Fruit fly (Drosophila melanogaster) whole organism, embryonic: ENCODE data around the gene Nsf2.

ENCODE experiments used
- BtbVII ChIP-seq: fragments of 200-800 bp; sonication (Bioruptor generic); optimal IDR thresholded peaks from 3 replicates; lab custom pipeline; 2017; ENCODE audit warnings: missing biosample characterization, mild to moderate bottlenecking, missing genetic modification characterization
- Bteb2 ChIP-seq: fragments of 200-800 bp; sonication (Bioruptor generic); optimal IDR thresholded peaks from 2 replicates; lab custom pipeline; 2016; ENCODE audit warnings: missing biosample characterization, missing genetic modification characterization
- CG10959 ChIP-seq: fragments of 200-800 bp; sonication (Bioruptor generic); IDR thresholded peaks from 2 replicates; pipeline ENCODE4 v1.3.6; 2022; ENCODE audit warnings: missing biosample characterization, missing genetic modification characterization
- CG11504 ChIP-seq: fragments of 200-800 bp; sonication (Bioruptor generic); optimal IDR thresholded peaks from 3 replicates; lab custom pipeline; 2019; ENCODE audit warnings: missing biosample characterization, mild to moderate bottlenecking, missing genetic modification characterization, moderate library complexity
- CG13123 ChIP-seq: fragments of 200-800 bp; sonication (Bioruptor generic); optimal IDR thresholded peaks from 2 replicates; lab custom pipeline; 2016; ENCODE audit warnings: missing biosample characterization, missing genetic modification characterization
- CG13624 ChIP-seq: fragments of 200-800 bp; sonication (Bioruptor generic); optimal IDR thresholded peaks from 2 replicates; lab custom pipeline; 2016; ENCODE audit warnings: missing biosample characterization, missing genetic modification characterization
- CG13894 ChIP-seq: fragments of 200-800 bp; sonication (Bioruptor generic); optimal IDR thresholded peaks from 3 replicates; lab custom pipeline; 2018; ENCODE audit warnings: missing biosample characterization, mild to moderate bottlenecking, missing genetic modification characterization, moderate library complexity
- CG14014 ChIP-seq: fragments of 200-800 bp; sonication (Bioruptor generic); IDR thresholded peaks from 2 replicates; pipeline ENCODE4 v1.3.6; 2022; ENCODE audit warnings: missing biosample characterization, missing genetic modification characterization
- CG1647 ChIP-seq: fragments of 200-800 bp; sonication (Bioruptor generic); optimal IDR thresholded peaks from 3 replicates; lab custom pipeline; 2016; ENCODE audit warnings: missing biosample characterization, missing genetic modification characterization
- CG17829 ChIP-seq: fragments of 200-800 bp; optimal IDR thresholded peaks from 2 replicates; lab custom pipeline; 2019; ENCODE audit warnings: missing biosample characterization, mild to moderate bottlenecking, missing genetic modification characterization, moderate library complexity
- CG2678 ChIP-seq: fragments of 200-800 bp; sonication (Bioruptor generic); optimal IDR thresholded peaks from 3 replicates; lab custom pipeline; 2019; ENCODE audit warnings: missing biosample characterization, mild to moderate bottlenecking, missing genetic modification characterization, moderate library complexity
- CG30403 ChIP-seq: fragments of 200-800 bp; sonication (Bioruptor generic); optimal IDR thresholded peaks from 3 replicates; lab custom pipeline; 2016; ENCODE audit warnings: missing biosample characterization, missing genetic modification characterization
- CG4404 ChIP-seq: fragments of 200-800 bp; sonication (Bioruptor generic); IDR thresholded peaks from 2 replicates; pipeline ENCODE4 v1.3.6; 2022; ENCODE audit warnings: missing biosample characterization, missing genetic modification characterization
- CG7745 ChIP-seq: fragments of 200-800 bp; sonication (Bioruptor generic); optimal IDR thresholded peaks from 2 replicates; lab custom pipeline; 2018; ENCODE audit warnings: missing biosample characterization, mild to moderate bottlenecking, missing genetic modification characterization, moderate library complexity
- CG7928 ChIP-seq: fragments of 200-800 bp; sonication (Bioruptor generic); optimal IDR thresholded peaks from 2 replicates; lab custom pipeline; 2017; ENCODE audit warnings: missing biosample characterization, mild to moderate bottlenecking, missing genetic modification characterization
- CG9876 ChIP-seq: fragments of 200-800 bp; sonication (Bioruptor generic); optimal IDR thresholded peaks from 2 replicates; lab custom pipeline; 2016; ENCODE audit warnings: missing biosample characterization, missing genetic modification characterization
- Hr51 ChIP-seq, 2 experiments: fragments of 200-800 bp; sonication (Bioruptor generic); optimal IDR thresholded peaks; 2 replicates in 1 of 2; 3 replicates in 1 of 2; lab custom pipeline; 2016 to 2018; ENCODE audit warnings: missing biosample characterization in 2 of 2, missing genetic modification characterization in 2 of 2, mild to moderate bottlenecking in 1 of 2, moderate library complexity in 1 of 2
- MBD-R2 ChIP-seq: fragments of 200-800 bp; sonication (Bioruptor generic); IDR thresholded peaks from 2 replicates; pipeline ENCODE4 v1.3.6; 2022; ENCODE audit warnings: missing biosample characterization, missing genetic modification characterization
- Med ChIP-seq: fragments of 200-800 bp; sonication (Bioruptor generic); peaks from one replicate; lab custom pipeline; 2016; ENCODE audit warnings: missing biosample characterization, missing genetic modification characterization, mild to moderate bottlenecking, inconsistent platforms, moderate library complexity
- NC2α ChIP-seq: fragments of 200-800 bp; sonication (Bioruptor generic); optimal IDR thresholded peaks from 2 replicates; lab custom pipeline; 2016; ENCODE audit warnings: missing biosample characterization, missing genetic modification characterization
- Oli ChIP-seq: fragments of 200-800 bp; sonication (Bioruptor generic); optimal IDR thresholded peaks from 2 replicates; lab custom pipeline; 2018; ENCODE audit warnings: missing biosample characterization, mild to moderate bottlenecking, missing genetic modification characterization, moderate library complexity
- Sox100B ChIP-seq: fragments of 200-800 bp; sonication (Bioruptor generic); optimal IDR thresholded peaks from 3 replicates; lab custom pipeline; 2018; ENCODE audit warnings: missing biosample characterization, mild to moderate bottlenecking, missing genetic modification characterization
- br ChIP-seq: fragments of >200 bp; optimal IDR thresholded peaks from 2 replicates; lab custom pipeline; 2017
- bsh ChIP-seq, 2 experiments: fragments of 200-800 bp; sonication (Bioruptor generic); optimal IDR thresholded peaks; 2 replicates each; lab custom pipeline; 2017 to 2018; ENCODE audit warnings: mild to moderate bottlenecking in 2 of 2, missing biosample characterization in 2 of 2, missing genetic modification characterization in 2 of 2, moderate library complexity in 1 of 2
- cg ChIP-seq: fragments of 200-800 bp; sonication (Bioruptor generic); optimal IDR thresholded peaks from 3 replicates; lab custom pipeline; 2019; ENCODE audit warnings: missing biosample characterization, mild to moderate bottlenecking, missing genetic modification characterization, moderate library complexity
- disco-r ChIP-seq: fragments of 200-800 bp; sonication (Bioruptor generic); optimal IDR thresholded peaks from 2 replicates; lab custom pipeline; 2016; ENCODE audit warnings: missing biosample characterization, missing genetic modification characterization
- dmrt99B ChIP-seq: fragments of 200-800 bp; sonication (Bioruptor generic); optimal IDR thresholded peaks from 2 replicates; lab custom pipeline; 2018; ENCODE audit warnings: missing biosample characterization, mild to moderate bottlenecking, missing genetic modification characterization, moderate library complexity
- eve ChIP-seq, 2 experiments: fragments of >200 bp; optimal IDR thresholded peaks; 2 replicates each; lab custom pipeline; 2017; ENCODE audit warnings: missing biosample characterization in 2 of 2, missing genetic modification characterization in 2 of 2
- ewg ChIP-seq: fragments of 200-800 bp; sonication (Bioruptor generic); optimal IDR thresholded peaks from 3 replicates; lab custom pipeline; 2017; ENCODE audit warnings: mild to moderate bottlenecking, missing biosample characterization, missing genetic modification reagents, missing genetic modification characterization
- lab ChIP-seq: fragments of 200-800 bp; sonication (Bioruptor generic); optimal IDR thresholded peaks from 3 replicates; lab custom pipeline; 2017; ENCODE audit warnings: missing biosample characterization, missing genetic modification characterization, mild to moderate bottlenecking, moderate library complexity, missing genetic modification reagents
- phol ChIP-seq: fragments of 200-800 bp; sonication (Bioruptor generic); optimal IDR thresholded peaks from 3 replicates; lab custom pipeline; 2018; ENCODE audit warnings: missing biosample characterization, mild to moderate bottlenecking, missing genetic modification characterization, moderate library complexity
- ro ChIP-seq: fragments of 200-800 bp; sonication (Bioruptor generic); IDR thresholded peaks from 2 replicates; pipeline ENCODE4 v1.3.6; 2022; ENCODE audit warnings: missing biosample characterization, missing genetic modification characterization
- sens ChIP-seq: fragments of 200-800 bp; sonication (Bioruptor generic); peaks from one replicate; lab custom pipeline; 2016; ENCODE audit warnings: missing biosample characterization, missing genetic modification characterization
- seq ChIP-seq: fragments of 200-800 bp; sonication (Bioruptor generic); IDR thresholded peaks from 2 replicates; pipeline ENCODE4 v1.3.6; 2022; ENCODE audit warnings: missing biosample characterization, missing genetic modification characterization
- sna ChIP-seq: fragments of 200-800 bp; sonication (Bioruptor generic); IDR thresholded peaks from 2 replicates; pipeline ENCODE4 v1.3.6; 2022; ENCODE audit warnings: missing biosample characterization, missing genetic modification characterization; ENCODE audit not compliant: partially characterized antibody
- wdn ChIP-seq: fragments of 200-800 bp; sonication (Bioruptor generic); IDR thresholded peaks from 2 replicates; pipeline ENCODE4 v1.3.6; 2022; ENCODE audit warnings: missing biosample characterization, missing genetic modification characterization
- z ChIP-seq: fragments of 200-800 bp; sonication (Bioruptor generic); IDR thresholded peaks from 3 replicates; pipeline ENCODE4 v1.3.6; 2022; ENCODE audit warnings: missing biosample characterization, missing genetic modification characterization
- zfh1 ChIP-seq: fragments of 200-800 bp; sonication (Bioruptor generic); IDR thresholded peaks from 3 replicates; pipeline ENCODE4 v1.3.6; 2022; ENCODE audit warnings: missing biosample characterization, missing genetic modification characterization

Gene Nsf2

DNA sequence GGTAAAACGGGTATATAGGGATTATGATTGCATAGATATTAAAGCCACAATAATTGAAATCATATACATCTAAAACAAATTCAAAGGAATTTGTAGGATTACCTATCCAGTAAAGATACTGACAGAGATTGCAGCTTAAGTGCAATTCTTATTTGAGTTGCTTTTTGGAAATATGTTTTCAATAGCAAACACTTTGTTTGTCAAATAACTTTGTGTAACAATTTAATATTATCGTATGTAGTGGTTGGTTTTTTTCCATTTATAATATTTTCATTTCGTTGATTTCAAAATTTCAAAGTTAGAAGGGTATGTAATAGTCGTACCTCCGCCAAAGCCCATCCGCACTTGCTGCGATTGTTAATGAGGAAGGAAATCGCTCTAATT, 31.1 kb downstream of the Nsf2 start (continued):
- TF ChIP-seq BtbVII (GFP tag; lab: Kevin White, UChicago) (no peak), CG1647 (GFP tag; lab: Kevin White, UChicago) (no peak), lab (GFP tag; lab: Kevin White, UChicago) (no peak), phol (tag; lab: Kevin White, UChicago) (peak; percentile 7), CG10959 (GFP tag; lab: Robert Waterston, UW) (no peak), sens (GFP tag; lab: Kevin White, UChicago) (peak; percentile 66), zfh1 (GFP tag; lab: Robert Waterston, UW) (no peak), Bteb2 (no peak), bsh (GFP tag; optimal IDR thresholded peaks at IDR 0.05; lab: Kevin White, UChicago) (peak in 1 of 2 experiments; percentile 1), dmrt99B (peak; percentile 29), br (lab: Kevin White, UChicago) (no peak), CG13624 (GFP tag; lab: Kevin White, UChicago) (no peak), CG7745 (no peak), CG4404 (GFP tag; lab: Robert Waterston, UW) (no peak), CG11504 (tag; lab: Kevin White, UChicago) (peak; percentile 28), CG9876 (GFP tag; lab: Kevin White, UChicago) (no peak), MBD-R2 (no peak), Oli (tag; lab: Kevin White, UChicago) (no peak), eve (GFP tag; optimal IDR thresholded peaks at IDR 0.05; lab: Kevin White, UChicago) (peak in 1 of 2 experiments; percentile 46), CG30403 (peak; percentile 5), CG2678 (tag; lab: Kevin White, UChicago) (peak; percentile 18), CG13123 (GFP tag; lab: Kevin White, UChicago) (no peak), CG14014 (GFP tag; lab: Robert Waterston, UW) (no peak), wdn (GFP tag; lab: Robert Waterston, UW) (no peak), NC2α (no peak), ro (GFP tag; lab: Robert Waterston, UW) (no peak), Sox100B (GFP tag; lab: Kevin White, UChicago) (peak; percentile 16), CG17829 (tag; lab: Kevin White, UChicago) (no peak), Hr51 (GFP tag; optimal IDR thresholded peaks at IDR 0.05; lab: Kevin White, UChicago) (peak in 1 of 2 experiments; percentile 18), disco-r (GFP tag; lab: Kevin White, UChicago) (no peak)

DNA sequence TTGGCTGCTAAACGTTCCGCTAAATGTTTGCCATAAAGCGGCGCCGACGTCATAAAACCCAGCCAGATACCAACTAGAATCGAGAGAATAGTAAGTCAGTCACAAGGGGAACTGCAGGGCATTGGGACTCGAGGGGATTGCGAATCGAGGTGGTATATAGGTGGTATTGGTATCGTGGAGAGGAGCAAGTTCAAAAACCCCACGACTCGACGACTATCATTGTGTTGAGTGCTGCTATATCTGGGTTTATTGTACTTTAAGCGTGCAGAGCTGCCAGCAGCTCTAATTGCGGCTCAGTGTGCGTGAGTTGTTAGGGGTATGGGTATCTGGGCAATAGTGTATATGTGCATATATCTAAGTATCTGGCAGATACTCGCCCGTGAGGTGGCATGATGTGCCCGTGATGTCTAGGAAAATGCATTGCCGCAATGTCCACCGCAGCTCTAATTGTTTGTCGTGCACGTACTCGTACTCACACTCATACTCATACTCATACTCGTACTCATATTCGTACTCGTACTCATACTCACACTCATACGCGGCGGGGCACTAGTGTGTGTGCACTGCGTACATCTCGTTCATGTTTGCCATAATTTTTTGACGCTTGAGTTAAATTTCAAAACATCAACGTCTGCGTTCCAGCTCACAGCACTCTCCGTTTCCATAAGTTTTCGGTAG, 31.6 kb downstream of the Nsf2 start:
- no peak for TF ChIP-seq ewg (GFP tag; lab: Kevin White, UChicago)
- TF ChIP-seq z: peak; percentile 87
- 0 out of 2 replicates have a peak, but pooled peaks have one; percentile 8 for TF ChIP-seq seq (GFP tag; lab: Robert Waterston, UW)
- peak; percentile 61 for TF ChIP-seq cg (GFP tag; lab: Kevin White, UChicago)
- TF ChIP-seq CG7928 (GFP tag; lab: Kevin White, UChicago): no peak
- TF ChIP-seq Med: peak; percentile 47
- no peak for TF ChIP-seq sna (GFP tag; lab: Robert Waterston, UW)
- peak; percentile 53 for TF ChIP-seq CG13894 (tag; lab: Kevin White, UChicago)
